Fruit fly (Drosophila melanogaster): ENCODE data around the gene E2f1.

E2f1 gene

dm6 chr3R:21693110-21693672, 32.5 kb upstream of the E2f1 start:
- no peak for TF ChIP-seq Myc (optimal IDR thresholded peaks at IDR 0.05)
- no peak for TF ChIP-seq dsf (GFP tag; optimal IDR thresholded peaks at IDR 0.05; ENCODE audit: borderline replicate concordance)
- no peak for TF ChIP-seq OdsH (GFP tag; optimal IDR thresholded peaks at IDR 0.05)
- TF ChIP-seq Sp1 (GFP tag; optimal IDR thresholded peaks at IDR 0.05) = no peak
- no peak for TF ChIP-seq HLH106 (tag; optimal IDR thresholded peaks at IDR 0.05)
- TF ChIP-seq Vsx2 (GFP tag; optimal IDR thresholded peaks at IDR 0.05; ENCODE audit: partially characterized antibody) = no peak
- no peak for TF ChIP-seq Hr83 (GFP tag; optimal IDR thresholded peaks at IDR 0.05; ENCODE audit: poor library complexity, severe bottlenecking)
- TF ChIP-seq sage (GFP tag; optimal IDR thresholded peaks at IDR 0.05) = no peak
- no peak for TF ChIP-seq sv (GFP tag; optimal IDR thresholded peaks at IDR 0.05)
- TF ChIP-seq usp (GFP tag; optimal IDR thresholded peaks at IDR 0.05) = no peak
- no peak for TF ChIP-seq Mio (GFP tag; optimal IDR thresholded peaks at IDR 0.05)
- no peak for TF ChIP-seq Dfd (GFP tag; optimal IDR thresholded peaks at IDR 0.05)
- TF ChIP-seq CG32264 (GFP tag; optimal IDR thresholded peaks at IDR 0.05) = no peak
- TF ChIP-seq rgr (GFP tag; optimal IDR thresholded peaks at IDR 0.05) = no peak
- TF ChIP-seq pan (optimal IDR thresholded peaks at IDR 0.05) = no peak
- no peak for TF ChIP-seq Abd-B (GFP tag; optimal IDR thresholded peaks at IDR 0.05)
- TF ChIP-seq Jra (GFP tag; optimal IDR thresholded peaks at IDR 0.05) = no peak
- no peak for TF ChIP-seq lola (GFP tag; optimal IDR thresholded peaks at IDR 0.05)
- no peak for TF ChIP-seq fru (GFP tag; optimal IDR thresholded peaks at IDR 0.05)

- TF ChIP-seq CG32264 (GFP tag; optimal IDR thresholded peaks at IDR 0.05) (no peak), usp (GFP tag; optimal IDR thresholded peaks at IDR 0.05) (no peak), Sp1 (GFP tag; optimal IDR thresholded peaks at IDR 0.05) (no peak), tai (GFP tag; optimal IDR thresholded peaks at IDR 0.05) (no peak), Vsx2 (GFP tag; optimal IDR thresholded peaks at IDR 0.05; ENCODE audit: partially characterized antibody) (no peak), Abd-B (GFP tag; optimal IDR thresholded peaks at IDR 0.05) (no peak), psq (GFP tag; optimal IDR thresholded peaks at IDR 0.05) (no peak), Hnf4 (GFP tag; optimal IDR thresholded peaks at IDR 0.05) (no peak)
Observed at dm6 chr3R:21691114-21691513, 30.4 kb upstream of the E2f1 start.

DNA sequence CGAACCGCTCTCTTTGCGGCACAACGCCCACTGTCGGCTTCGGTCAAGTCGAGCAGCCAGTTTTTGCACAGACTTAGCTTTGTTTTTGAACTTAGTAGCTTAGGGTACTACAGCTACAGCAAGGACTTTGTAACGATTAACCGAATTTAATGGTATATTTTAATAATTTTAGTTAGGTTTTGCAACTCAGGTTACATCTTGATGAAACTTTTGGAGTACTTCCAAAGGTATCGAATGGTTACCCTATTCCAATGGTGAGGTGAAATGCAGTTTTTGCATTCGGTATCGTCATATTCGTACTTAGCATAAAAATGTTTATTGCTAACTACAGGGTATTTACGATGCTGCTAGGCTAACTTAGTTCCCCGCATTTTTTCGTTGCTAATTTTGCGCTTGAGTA, 27.9 kb upstream of the E2f1 start:
- no peak for TF ChIP-seq Hnf4 (GFP tag; optimal IDR thresholded peaks at IDR 0.05)
- TF ChIP-seq OdsH (GFP tag; optimal IDR thresholded peaks at IDR 0.05) = no peak
- no peak for TF ChIP-seq dmrt93B (GFP tag; optimal IDR thresholded peaks at IDR 0.05)
- no peak for TF ChIP-seq pan (optimal IDR thresholded peaks at IDR 0.05)
- no peak for TF ChIP-seq CG32264 (GFP tag; optimal IDR thresholded peaks at IDR 0.05)
- TF ChIP-seq GATAd (GFP tag; optimal IDR thresholded peaks at IDR 0.05) = no peak
- no peak for TF ChIP-seq Dif (GFP tag; optimal IDR thresholded peaks at IDR 0.05; ENCODE audit: partially characterized antibody)
- no peak for TF ChIP-seq woc (GFP tag; optimal IDR thresholded peaks at IDR 0.05)

DNA sequence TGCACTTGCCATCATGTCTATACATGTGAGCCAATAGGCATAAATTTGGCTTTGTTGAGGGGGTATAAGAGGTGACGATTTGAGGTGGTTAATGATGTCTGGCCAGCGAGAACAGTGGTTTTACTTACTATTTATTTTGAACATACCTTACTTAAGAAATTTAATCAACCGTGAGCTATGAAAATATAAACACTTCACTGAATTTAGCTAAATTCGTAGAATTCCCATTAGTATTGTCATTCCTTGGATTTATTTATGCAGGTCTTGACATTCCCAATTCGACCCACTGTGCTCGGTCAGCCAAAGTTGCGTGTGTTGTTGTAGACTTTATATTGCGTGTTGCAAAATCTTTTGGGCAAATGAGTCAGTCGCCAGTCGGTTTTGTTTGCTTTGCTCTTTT, 27.2 kb upstream of the E2f1 start:
- peak in 1 of 2 experiments; percentile 33 for TF ChIP-seq foxo (GFP tag; optimal IDR thresholded peaks at IDR 0.05)
- TF ChIP-seq fru (GFP tag; optimal IDR thresholded peaks at IDR 0.05) = peak; percentile 31
- TF ChIP-seq CG9705 (GFP tag; optimal IDR thresholded peaks at IDR 0.05) = no peak
- no peak for TF ChIP-seq Abd-B (GFP tag; optimal IDR thresholded peaks at IDR 0.05)
- TF ChIP-seq Jra (GFP tag; optimal IDR thresholded peaks at IDR 0.05) = no peak
- TF ChIP-seq Mio (GFP tag; optimal IDR thresholded peaks at IDR 0.05) = no peak
- no peak for TF ChIP-seq Vsx2 (GFP tag; optimal IDR thresholded peaks at IDR 0.05; ENCODE audit: partially characterized antibody)
- no peak for TF ChIP-seq dsf (GFP tag; optimal IDR thresholded peaks at IDR 0.05; ENCODE audit: borderline replicate concordance)
- TF ChIP-seq OdsH (GFP tag; optimal IDR thresholded peaks at IDR 0.05) = peak; percentile 30
- TF ChIP-seq CG32264 (GFP tag; optimal IDR thresholded peaks at IDR 0.05) = no peak
- TF ChIP-seq ey (GFP tag; optimal IDR thresholded peaks at IDR 0.05) = peak; percentile 36
- peak; percentile 48 for TF ChIP-seq rgr (GFP tag; optimal IDR thresholded peaks at IDR 0.05)
- TF ChIP-seq usp (GFP tag; optimal IDR thresholded peaks at IDR 0.05) = no peak
- TF ChIP-seq Dfd (GFP tag; optimal IDR thresholded peaks at IDR 0.05) = no peak
- TF ChIP-seq br (GFP tag; optimal IDR thresholded peaks at IDR 0.05) = peak; percentile 6
- peak; percentile 4 for TF ChIP-seq psq (GFP tag; optimal IDR thresholded peaks at IDR 0.05)
- TF ChIP-seq h (GFP tag; optimal IDR thresholded peaks at IDR 0.05) = peak; percentile 57
- peak; percentile 24 for TF ChIP-seq Hnf4 (GFP tag; optimal IDR thresholded peaks at IDR 0.05)
- TF ChIP-seq sage (GFP tag; optimal IDR thresholded peaks at IDR 0.05) = no peak
- TF ChIP-seq dl (GFP tag; optimal IDR thresholded peaks at IDR 0.05; ENCODE audit: insufficient read depth in 1 of 2, partially characterized antibody in 2 of 2) = no peak

Data from whole organism, wandering third instar larva.